Worm (Caenorhabditis elegans) whole organism, midembryonic: ENCODE data around the gene fbxa-108.

Experiments
- T22C8.4 ChIP-seq: fragments of 200-800 bp; sonication (Bioruptor generic); IDR thresholded peaks from 2 replicates; pipeline ENCODE4 v1.3.6; 2022; ENCODE audit warnings: missing genetic modification characterization, missing compliant biosample characterization
- cog-1 ChIP-seq: sonication (generic microtip); optimal IDR thresholded peaks from 2 replicates; lab custom pipeline; 2016; ENCODE audit warnings: missing genetic modification characterization, missing compliant biosample characterization
- flt-1 ChIP-seq: fragments of 200-800 bp; sonication (Bioruptor generic); IDR thresholded peaks from 2 replicates; pipeline ENCODE4 v1.3.6; 2022; ENCODE audit warnings: missing genetic modification characterization, missing compliant biosample characterization
- klf-2 ChIP-seq: fragments of 200-800 bp; sonication (Bioruptor generic); conservative IDR thresholded peaks from 2 replicates; pipeline ENCODE4 v1.3.6; 2022; ENCODE audit warnings: missing genetic modification reagents, missing genetic modification characterization, missing compliant biosample characterization
- med-1 ChIP-seq: sonication (generic microtip); optimal IDR thresholded peaks from 2 replicates; lab custom pipeline; 2017; ENCODE audit warnings: missing genetic modification characterization, mild to moderate bottlenecking, missing compliant biosample characterization, antibody characterized with exemption, missing genetic modification reagents; ENCODE audit not compliant: insufficient read depth
- ref-1 ChIP-seq: fragments of 200-800 bp; sonication (Bioruptor generic); conservative IDR thresholded peaks from 2 replicates; pipeline ENCODE4 v1.3.6; 2022; ENCODE audit warnings: missing genetic modification reagents, missing genetic modification characterization, missing compliant biosample characterization
- tab-1 ChIP-seq: fragments of 200-800 bp; sonication (Bioruptor generic); IDR thresholded peaks from 2 replicates; pipeline ENCODE4 v1.3.6; 2022; ENCODE audit warnings: missing genetic modification characterization, missing compliant biosample characterization
- ztf-23 ChIP-seq: fragments of 200-800 bp; sonication (Bioruptor generic); IDR thresholded peaks from 2 replicates; pipeline ENCODE4 v1.3.6; 2022; ENCODE audit warnings: missing genetic modification reagents, missing genetic modification characterization, missing compliant biosample characterization
- ztf-29 ChIP-seq: fragments of 200-800 bp; sonication (Bioruptor generic); IDR thresholded peaks from 2 replicates; pipeline ENCODE4 v1.3.6; 2022; ENCODE audit warnings: missing genetic modification reagents, missing genetic modification characterization, missing compliant biosample characterization

DNA sequence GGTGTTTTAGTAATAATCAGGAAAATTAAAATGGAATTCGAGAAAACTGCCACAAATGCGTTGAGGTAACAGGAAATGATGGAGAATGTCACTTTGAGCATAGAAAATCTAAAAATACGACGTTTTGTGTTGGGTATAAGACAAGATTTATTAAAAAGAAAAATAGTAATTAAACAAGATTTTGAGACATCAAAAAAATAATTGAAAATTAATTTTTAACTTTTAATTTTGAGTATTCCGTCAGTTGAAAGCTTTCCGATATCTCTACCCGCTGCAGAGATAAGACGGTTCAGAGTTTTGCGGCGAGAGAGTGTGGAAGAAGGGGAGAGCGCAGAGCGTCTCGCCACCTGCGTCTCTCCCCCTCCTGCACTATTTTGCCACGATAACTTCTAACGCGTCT is 14.2 kb upstream of the fbxa-108 start, which contains the start of gene str-93:
- TF ChIP-seq ztf-29 (GFP tag; lab: Robert Waterston, UW), result no peak
- TF ChIP-seq flt-1 (GFP tag; lab: Robert Waterston, UW), result no peak
- TF ChIP-seq klf-2 (GFP tag; lab: Robert Waterston, UW), result no peak
- no peak for TF ChIP-seq tab-1 (GFP tag; lab: Robert Waterston, UW)
- no peak for TF ChIP-seq ztf-23
- no peak for TF ChIP-seq ref-1
- TF ChIP-seq med-1 (GFP tag; lab: Kevin White, UChicago), result no peak
- TF ChIP-seq cog-1 (tag; lab: Kevin White, UChicago), result no peak
- TF ChIP-seq T22C8.4, result no peak
